Worm (Caenorhabditis elegans) whole organism, young adult: ENCODE results near the gene C18H7.6.

ENCODE experiments used
- B0019.2 ChIP-seq: fragments of 200-800 bp; sonication (Bioruptor generic); conservative IDR thresholded peaks from 2 replicates; pipeline ENCODE4 v1.3.6; 2022; ENCODE audit warnings: missing genetic modification reagents, missing genetic modification characterization, missing compliant biosample characterization
- C17E4.6 ChIP-seq: fragments of 200-800 bp; sonication (Bioruptor generic); IDR thresholded peaks from 2 replicates; pipeline ENCODE4 v1.3.6; 2022; ENCODE audit warnings: missing genetic modification reagents, missing genetic modification characterization, missing compliant biosample characterization
- F10E7.11 ChIP-seq: sonication (generic microtip); optimal IDR thresholded peaks from 2 replicates; lab custom pipeline; 2017; ENCODE audit warnings: mild to moderate bottlenecking, missing genetic modification characterization, moderate library complexity, missing compliant biosample characterization
- F22D6.2 ChIP-seq: sonication (generic microtip); optimal IDR thresholded peaks from 2 replicates; lab custom pipeline; 2016; ENCODE audit warnings: mild to moderate bottlenecking, missing genetic modification characterization, missing compliant biosample characterization
- F23B12.7 ChIP-seq: sonication (generic microtip); optimal IDR thresholded peaks from 2 replicates; lab custom pipeline; 2017; ENCODE audit warnings: missing genetic modification characterization, mild to moderate bottlenecking, missing compliant biosample characterization, antibody characterized with exemption, moderate library complexity; ENCODE audit not compliant: insufficient read depth
- ZK185.1 ChIP-seq: sonication (generic microtip); optimal IDR thresholded peaks from 2 replicates; lab custom pipeline; 2016; ENCODE audit warnings: mild to moderate bottlenecking, missing genetic modification characterization, missing compliant biosample characterization; ENCODE audit not compliant: poor library complexity, severe bottlenecking
- aptf-2 ChIP-seq: fragments of 200-800 bp; sonication (Bioruptor generic); conservative IDR thresholded peaks from 2 replicates; pipeline ENCODE4 v1.3.6; 2022; ENCODE audit warnings: missing genetic modification reagents, missing genetic modification characterization, missing compliant biosample characterization
- atf-7 ChIP-seq: sonication (generic microtip); optimal IDR thresholded peaks from 2 replicates; lab custom pipeline; 2017; ENCODE audit warnings: mild to moderate bottlenecking, missing genetic modification characterization, missing compliant biosample characterization
- ceh-27 ChIP-seq: fragments of 200-800 bp; sonication (Bioruptor generic); optimal IDR thresholded peaks from 2 replicates; lab custom pipeline; 2018; ENCODE audit warnings: mild to moderate bottlenecking, missing genetic modification characterization, moderate library complexity, missing compliant biosample characterization
- dpl-1 ChIP-seq: fragments of 150-350 bp; optimal IDR thresholded peaks from 2 replicates; lab custom pipeline; 2014; ENCODE audit warnings: missing biosample characterization, missing genetic modification reagents, missing genetic modification characterization
- egrh-3 ChIP-seq: fragments of 200-800 bp; sonication (Bioruptor generic); IDR thresholded peaks from 2 replicates; pipeline ENCODE4 v1.3.6; 2022; ENCODE audit warnings: missing genetic modification reagents, missing genetic modification characterization, missing compliant biosample characterization
- ets-4 ChIP-seq: fragments of 200-800 bp; sonication (Bioruptor generic); optimal IDR thresholded peaks from 2 replicates; lab custom pipeline; 2018; ENCODE audit warnings: mild to moderate bottlenecking, missing genetic modification characterization, missing compliant biosample characterization
- gei-17 ChIP-seq: fragments of 200-800 bp; sonication (Bioruptor generic); optimal IDR thresholded peaks from 2 replicates; lab custom pipeline; 2018; ENCODE audit warnings: mild to moderate bottlenecking, missing genetic modification characterization, missing compliant biosample characterization
- hlh-12 ChIP-seq: sonication (generic microtip); optimal IDR thresholded peaks from 2 replicates; lab custom pipeline; 2016; ENCODE audit warnings: missing genetic modification characterization, missing compliant biosample characterization
- hsf-1 ChIP-seq: fragments of 200-800 bp; sonication (Bioruptor generic); IDR thresholded peaks from 2 replicates; pipeline ENCODE4 v1.3.6; 2022; ENCODE audit warnings: missing genetic modification reagents, missing genetic modification characterization, missing compliant biosample characterization
- let-526 ChIP-seq: fragments of 200-800 bp; sonication (Bioruptor generic); IDR thresholded peaks from 2 replicates; pipeline ENCODE4 v1.3.6; 2022; ENCODE audit warnings: missing genetic modification reagents, missing genetic modification characterization, missing compliant biosample characterization
- let-607 ChIP-seq, 2 experiments: fragments of 200-800 bp in 1 of 2; sonication (Bioruptor generic) in 1 of 2; sonication (generic microtip) in 1 of 2; optimal IDR thresholded peaks; 2 replicates each; lab custom pipeline; 2016 to 2018; ENCODE audit warnings: mild to moderate bottlenecking in 2 of 2, missing compliant biosample characterization in 2 of 2, missing genetic modification characterization in 2 of 2, moderate library complexity in 2 of 2, missing genotype in 1 of 2
- nfyb-1 ChIP-seq: fragments of 200-800 bp; sonication (Bioruptor generic); IDR thresholded peaks from 2 replicates; pipeline ENCODE4 v1.3.6; 2022; ENCODE audit warnings: missing genetic modification reagents, missing genetic modification characterization, missing compliant biosample characterization
- nhr-80 ChIP-seq: sonication (generic microtip); optimal IDR thresholded peaks from 2 replicates; lab custom pipeline; 2016; ENCODE audit warnings: missing genetic modification characterization, missing compliant biosample characterization
- nhr-90 ChIP-seq: sonication (generic microtip); optimal IDR thresholded peaks from 2 replicates; lab custom pipeline; 2016; ENCODE audit warnings: missing genotype, mild to moderate bottlenecking, missing genetic modification characterization, missing compliant biosample characterization
- rcor-1 ChIP-seq: fragments of 200-800 bp; sonication (Bioruptor generic); IDR thresholded peaks from 2 replicates; pipeline ENCODE4 v1.3.6; 2022; ENCODE audit warnings: missing genetic modification reagents, missing genetic modification characterization, missing compliant biosample characterization
- sptf-2 ChIP-seq: fragments of 200-800 bp; sonication (Bioruptor generic); optimal IDR thresholded peaks from 2 replicates; lab custom pipeline; 2018; ENCODE audit warnings: mild to moderate bottlenecking, missing genetic modification characterization, missing compliant biosample characterization
- unc-130 ChIP-seq: sonication (generic microtip); optimal IDR thresholded peaks from 2 replicates; lab custom pipeline; 2016; ENCODE audit warnings: missing genetic modification reagents, missing genetic modification characterization, missing compliant biosample characterization
- ztf-22 ChIP-seq: fragments of 200-800 bp; sonication (Bioruptor generic); optimal IDR thresholded peaks from 2 replicates; lab custom pipeline; 2018; ENCODE audit warnings: mild to moderate bottlenecking, missing genetic modification characterization, moderate library complexity, missing compliant biosample characterization
- ztf-28 ChIP-seq: fragments of 200-800 bp; sonication (Bioruptor generic); IDR thresholded peaks from 2 replicates; pipeline ENCODE4 v1.3.6; 2022; ENCODE audit warnings: missing genetic modification reagents, missing genetic modification characterization, missing compliant biosample characterization

C18H7.6 gene

ce11 chrIV:551923-552322 is 40.4 kb downstream of the C18H7.6 start:
- TF ChIP-seq ztf-28 (GFP tag; lab: Robert Waterston, UW) (no peak), ets-4 (GFP tag; lab: Kevin White, UChicago) (peak; percentile 83), let-607 (tag; optimal IDR thresholded peaks at IDR 0.05; lab: Kevin White, UChicago) (peak in 1 of 2 experiments; percentile 4), atf-7 (no peak), nhr-80 (tag; lab: Kevin White, UChicago) (peak; percentile 93), ztf-22 (GFP tag; lab: Kevin White, UChicago) (peak; percentile 66), nhr-90 (tag; lab: Kevin White, UChicago) (no peak)
- TF ChIP-seq, all 124 proteins: peak for 4

- TF ChIP-seq hlh-12 (tag; lab: Kevin White, UChicago) (no peak), atf-7 (no peak), gei-17 (GFP tag; lab: Kevin White, UChicago) (no peak), C17E4.6 (no peak), unc-130 (GFP tag; lab: Kevin White, UChicago) (no peak), F22D6.2 (tag; lab: Kevin White, UChicago) (no peak), hsf-1 (GFP tag; lab: Robert Waterston, UW) (no peak), nfyb-1 (GFP tag; lab: Robert Waterston, UW) (no peak), F10E7.11 (tag; lab: Kevin White, UChicago) (no peak), rcor-1 (GFP tag; lab: Robert Waterston, UW) (no peak), egrh-3 (GFP tag; lab: Robert Waterston, UW) (no peak), aptf-2 (no peak), sptf-2 (no peak), ceh-27 (GFP tag; lab: Kevin White, UChicago) (no peak)
- TF ChIP-seq, all 124 proteins: peak for 0
These were observed 44.3 kb downstream of the C18H7.6 start, which contains the start of gene F56A11.4 for ce11 chrIV:548000-548399. F56A11.4 (plus strand) TSS chrIV:548300.

- TF ChIP-seq dpl-1 (GFP tag; lab: Kevin White, UChicago) (no peak), ZK185.1 (tag; lab: Kevin White, UChicago) (no peak), B0019.2 (GFP tag; lab: Robert Waterston, UW) (no peak), let-526 (GFP tag; lab: Robert Waterston, UW) (no peak), F23B12.7 (tag; lab: Kevin White, UChicago) (no peak), hlh-12 (tag; lab: Kevin White, UChicago) (no peak)
- TF ChIP-seq, all 124 proteins: peak for 0
These were observed 46.4 kb downstream of the C18H7.6 start for ce11 chrIV:545852-546251.
